Worm (Caenorhabditis elegans): ENCODE data around the gene ZC250.2.

Gene ZC250.2

DNA sequence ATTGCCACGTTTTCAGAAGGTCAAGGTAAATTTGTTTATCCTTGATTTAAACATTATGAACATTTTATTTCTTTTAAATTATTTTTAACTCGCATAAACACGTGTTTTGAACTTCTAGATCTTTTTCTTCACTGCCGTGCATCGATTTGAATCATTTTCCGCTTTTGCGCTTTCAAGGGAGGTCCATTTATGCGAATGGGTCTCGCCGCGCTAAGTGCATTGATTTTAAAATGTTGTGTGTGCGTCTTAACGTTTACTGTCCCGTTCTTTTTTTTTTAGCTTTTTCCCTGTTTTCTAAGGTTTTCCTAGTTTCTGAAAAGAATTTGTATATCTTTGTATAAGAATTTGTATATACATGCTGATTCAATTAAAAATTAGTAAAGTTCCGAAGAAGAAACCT, 33.3 kb downstream of the ZC250.2 start:
- no peak for TF ChIP-seq tbx-2 (tag; optimal IDR thresholded peaks at IDR 0.05)
- TF ChIP-seq nhr-76 (tag; optimal IDR thresholded peaks at IDR 0.05), result no peak
- no peak for TF ChIP-seq fkh-10 (GFP tag; optimal IDR thresholded peaks at IDR 0.05)
- TF ChIP-seq ztf-4 (tag; optimal IDR thresholded peaks at IDR 0.05), result no peak
- TF ChIP-seq nhr-28 (tag; optimal IDR thresholded peaks at IDR 0.05), result no peak
- no peak for TF ChIP-seq nhr-237 (tag; optimal IDR thresholded peaks at IDR 0.05)
- no peak for TF ChIP-seq jun-1 (tag; optimal IDR thresholded peaks at IDR 0.05)
- no peak for TF ChIP-seq ceh-28 (tag; optimal IDR thresholded peaks at IDR 0.05)
- no peak for TF ChIP-seq pha-4 (tag; optimal IDR thresholded peaks at IDR 0.05)
- no peak for TF ChIP-seq skn-1 (tag; optimal IDR thresholded peaks at IDR 0.05)
- TF ChIP-seq egl-5 (tag; optimal IDR thresholded peaks at IDR 0.05), result no peak
- no peak for TF ChIP-seq egl-27 (tag; optimal IDR thresholded peaks at IDR 0.05)
- TF ChIP-seq unc-39 (tag; optimal IDR thresholded peaks at IDR 0.05), result no peak
- no peak for TF ChIP-seq daf-12 (tag; optimal IDR thresholded peaks at IDR 0.05)

DNA sequence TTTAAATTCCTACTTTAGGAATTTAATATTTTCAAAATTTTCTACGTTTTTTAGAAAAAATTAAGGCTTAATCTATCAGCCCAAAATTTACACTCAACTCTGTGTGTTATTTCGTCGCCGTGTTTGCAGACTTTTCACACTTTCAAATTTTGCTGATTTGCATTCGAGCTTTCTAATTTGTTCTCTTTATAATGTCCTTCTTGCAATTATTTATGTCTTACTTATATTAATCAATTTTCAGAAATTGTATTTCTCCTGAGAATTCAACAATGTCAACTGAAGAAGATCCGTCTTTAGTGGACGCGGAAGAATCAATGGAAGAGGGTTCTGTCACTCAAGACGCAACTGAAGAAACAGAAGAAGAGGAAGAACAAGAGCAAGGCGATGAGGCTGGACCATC, 34.5 kb downstream of the ZC250.2 start, which contains the start of gene let-418:
TSS of gene let-418 (plus strand) at position 242 of the 400 bp plus-strand sequence.
- TF ChIP-seq ama-1 (optimal IDR thresholded peaks at IDR 0.05) (no peak), tbx-2 (tag; optimal IDR thresholded peaks at IDR 0.05) (no peak), elt-3 (tag; optimal IDR thresholded peaks at IDR 0.05) (no peak), egl-27 (tag; optimal IDR thresholded peaks at IDR 0.05) (no peak), nhr-11 (tag; optimal IDR thresholded peaks at IDR 0.05) (no peak)

DNA sequence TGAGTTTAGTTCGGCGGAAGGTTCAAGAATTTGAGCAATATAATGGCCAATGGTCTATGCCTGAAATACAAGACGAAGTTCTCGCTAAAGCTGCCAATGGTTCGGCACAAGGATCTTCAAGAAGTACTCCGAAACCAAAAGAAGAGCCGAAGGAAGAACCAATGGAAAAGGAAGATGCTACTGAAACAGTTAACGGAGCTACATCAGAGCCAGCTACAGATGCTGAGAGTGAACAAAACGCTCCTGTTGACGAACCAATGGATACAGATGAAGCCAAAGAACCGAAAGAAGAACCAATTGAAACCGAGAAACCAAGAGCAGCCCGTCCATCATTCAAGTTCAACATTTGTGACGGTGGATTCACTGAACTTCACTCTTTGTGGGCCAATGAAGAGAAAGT, 39.1 kb downstream of the ZC250.2 start:
- TF ChIP-seq aly-2 (tag; optimal IDR thresholded peaks at IDR 0.05) (no peak), eor-1 (tag; optimal IDR thresholded peaks at IDR 0.05) (no peak), nfya-1 (tag; optimal IDR thresholded peaks at IDR 0.05; ENCODE audit: insufficient read depth) (no peak), nhr-23 (tag; optimal IDR thresholded peaks at IDR 0.05) (no peak), jun-1 (tag; optimal IDR thresholded peaks at IDR 0.05) (no peak), unc-39 (tag; optimal IDR thresholded peaks at IDR 0.05) (no peak), mdl-1 (tag; optimal IDR thresholded peaks at IDR 0.05) (no peak), nhr-67 (tag; optimal IDR thresholded peaks at IDR 0.05) (no peak), lin-39 (tag; optimal IDR thresholded peaks at IDR 0.05) (no peak), unc-62 (GFP tag; optimal IDR thresholded peaks at IDR 0.05) (no peak), egl-27 (tag; optimal IDR thresholded peaks at IDR 0.05) (no peak), ztf-11 (tag; optimal IDR thresholded peaks at IDR 0.05) (no peak), ceh-28 (tag; optimal IDR thresholded peaks at IDR 0.05) (no peak), ceh-16 (tag; optimal IDR thresholded peaks at IDR 0.05) (no peak), elt-2 (tag; optimal IDR thresholded peaks at IDR 0.05) (no peak), nhr-11 (tag; optimal IDR thresholded peaks at IDR 0.05) (no peak), nhr-77 (tag; optimal IDR thresholded peaks at IDR 0.05) (no peak)

DNA sequence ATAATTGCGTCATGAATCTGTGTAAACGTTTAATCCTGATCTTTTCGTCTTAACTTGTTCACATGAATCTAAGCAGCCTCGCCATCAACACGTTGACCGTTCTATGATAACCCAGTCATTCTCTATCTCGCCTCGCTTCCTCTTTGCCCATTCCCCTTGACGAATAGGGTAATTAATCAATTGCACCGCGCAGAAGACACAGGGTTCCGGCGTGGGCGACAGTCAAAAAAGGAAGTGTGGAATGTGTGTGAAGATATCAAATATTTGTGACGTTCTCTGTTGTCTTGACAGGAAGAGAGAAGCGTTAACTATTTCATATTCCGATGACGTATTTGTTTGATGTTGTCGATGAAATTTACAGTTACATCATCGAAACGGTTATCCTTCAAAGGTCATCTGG, 40.7 kb downstream of the ZC250.2 start:
- TF ChIP-seq aly-2 (tag; optimal IDR thresholded peaks at IDR 0.05), result peak; percentile 27
- peak; percentile 54 for TF ChIP-seq ceh-28 (tag; optimal IDR thresholded peaks at IDR 0.05)
- no peak for TF ChIP-seq nhr-77 (tag; optimal IDR thresholded peaks at IDR 0.05)
- TF ChIP-seq lin-39 (tag; optimal IDR thresholded peaks at IDR 0.05), result peak; percentile 44
- TF ChIP-seq elt-3 (tag; optimal IDR thresholded peaks at IDR 0.05), result peak in 2 of 3 experiments; percentile 59 to 66
- TF ChIP-seq nhr-23 (tag; optimal IDR thresholded peaks at IDR 0.05), result peak; percentile 81
- TF ChIP-seq nhr-43 (tag; optimal IDR thresholded peaks at IDR 0.05; ENCODE audit: poor library complexity, severe bottlenecking), result peak; percentile 82
- no peak for TF ChIP-seq fkh-10 (GFP tag; optimal IDR thresholded peaks at IDR 0.05)
- peak; percentile 72 for TF ChIP-seq unc-62 (GFP tag; optimal IDR thresholded peaks at IDR 0.05)
- peak; percentile 89 for TF ChIP-seq nhr-25 (tag; optimal IDR thresholded peaks at IDR 0.05)

DNA sequence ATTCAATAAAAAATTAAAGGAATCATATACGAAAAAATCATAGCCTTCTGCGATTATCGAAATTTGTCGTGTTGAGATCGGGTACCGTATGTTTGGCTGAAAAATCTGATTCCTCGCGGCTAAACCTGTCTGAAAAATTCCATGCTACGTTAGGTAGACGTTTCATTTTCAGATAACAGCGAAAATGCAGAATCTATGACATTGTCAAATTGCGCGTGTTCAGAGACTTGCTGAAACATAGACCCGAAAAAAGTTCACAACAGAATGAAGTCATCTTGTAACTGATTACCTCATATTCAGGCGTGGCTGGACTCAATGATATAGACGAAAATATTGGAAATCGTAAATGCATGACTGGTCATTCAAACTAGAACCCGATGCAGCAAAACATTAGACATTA, 41.4 kb downstream of the ZC250.2 start, which contains the start of gene srh-76:
TSS of gene srh-76 (plus strand) at position 301 of the 400 bp plus-strand sequence.
- TF ChIP-seq mml-1 (tag; optimal IDR thresholded peaks at IDR 0.05) (no peak), ztf-4 (tag; optimal IDR thresholded peaks at IDR 0.05) (no peak), elt-1 (tag; optimal IDR thresholded peaks at IDR 0.05) (no peak), nhr-25 (tag; optimal IDR thresholded peaks at IDR 0.05) (no peak), fkh-2 (tag; optimal IDR thresholded peaks at IDR 0.05) (no peak), ceh-16 (tag; optimal IDR thresholded peaks at IDR 0.05) (no peak), egl-27 (tag; optimal IDR thresholded peaks at IDR 0.05) (no peak), hmg-11 (tag; optimal IDR thresholded peaks at IDR 0.05) (no peak), lin-39 (tag; optimal IDR thresholded peaks at IDR 0.05) (no peak), nhr-77 (tag; optimal IDR thresholded peaks at IDR 0.05) (no peak), ZK546.5 (tag; optimal IDR thresholded peaks at IDR 0.05) (no peak), ceh-28 (tag; optimal IDR thresholded peaks at IDR 0.05) (no peak), lin-15B (tag; optimal IDR thresholded peaks at IDR 0.05) (no peak), nhr-43 (tag; optimal IDR thresholded peaks at IDR 0.05; ENCODE audit: poor library complexity, severe bottlenecking) (no peak)
